Fruit fly (Drosophila melanogaster): Measurements from ENCODE around the gene Octbeta1R.

DNA sequence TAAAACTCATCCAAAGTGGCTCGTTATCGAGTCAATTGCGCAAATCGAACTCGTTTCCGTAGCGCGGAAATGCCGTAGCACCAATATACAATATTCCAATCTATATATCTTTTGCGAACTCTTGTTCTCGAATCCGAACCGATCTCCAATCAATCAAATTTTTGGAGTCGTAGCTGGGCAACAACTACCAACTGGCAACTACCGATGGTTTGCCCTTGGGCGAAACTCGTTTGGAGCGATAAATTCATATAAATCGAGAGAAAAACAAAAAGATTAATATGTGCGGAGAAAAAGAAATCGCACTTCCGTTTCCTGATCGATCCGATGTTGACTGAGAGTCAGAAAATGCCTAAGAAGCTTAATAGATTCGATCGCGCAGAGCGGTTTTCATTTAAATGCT lies 68.7 kb downstream of the Octbeta1R start:
- TF ChIP-seq psq (optimal IDR thresholded peaks at IDR 0.05) (no peak), insv (optimal IDR thresholded peaks at IDR 0.05) (no peak)
